Worm (Caenorhabditis elegans): ENCODE results near the gene Y38E10A.14.

ce11 chrII:12619288-12619687 is 5.0 kb downstream of the Y38E10A.14 start, which contains the start of gene nspe-2:
- no peak for TF ChIP-seq ets-4 (tag; optimal IDR thresholded peaks at IDR 0.05)
- no peak for TF ChIP-seq ceh-14 (tag; optimal IDR thresholded peaks at IDR 0.05)
- TF ChIP-seq dmd-4 (tag; optimal IDR thresholded peaks at IDR 0.05; ENCODE audit: borderline replicate concordance): no peak
- no peak for TF ChIP-seq ama-1 (optimal IDR thresholded peaks at IDR 0.05)
- TF ChIP-seq tbx-2 (tag; optimal IDR thresholded peaks at IDR 0.05): no peak

All from whole organism, late embryonic.